Fruit fly (Drosophila melanogaster): ENCODE data around the gene fzr.

DNA sequence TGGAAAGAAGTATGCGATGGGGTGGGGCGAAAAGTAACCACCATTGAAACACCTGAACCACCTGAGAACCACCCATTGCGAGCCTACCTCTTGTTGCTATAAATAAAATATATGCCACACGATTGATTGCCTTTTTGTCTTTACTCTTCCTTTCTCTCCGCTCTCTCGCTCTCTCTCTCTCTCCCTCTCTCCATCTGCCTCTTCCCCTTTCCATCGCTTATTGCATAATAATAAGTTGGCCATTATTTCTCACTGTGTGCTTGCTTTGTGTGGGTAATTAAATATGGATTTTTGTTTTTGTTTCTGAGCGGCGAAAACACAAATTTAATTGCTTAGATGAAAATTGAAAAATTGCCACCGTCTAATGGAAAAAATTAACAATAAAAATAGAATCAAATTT is 14.8 kb upstream of the fzr start:
- TF ChIP-seq Dll (optimal IDR thresholded peaks at IDR 0.05): no peak
- TF ChIP-seq usp (GFP tag; optimal IDR thresholded peaks at IDR 0.05): no peak
- no peak for TF ChIP-seq CG8478 (optimal IDR thresholded peaks at IDR 0.05)
